Worm (Caenorhabditis elegans) whole organism, late embryonic: ENCODE data around the gene gpc-1.

Experiments used
- pag-3 ChIP-seq: sonication (generic microtip); optimal IDR thresholded peaks from 2 replicates; lab custom pipeline; 2016; ENCODE audit warnings: missing compliant biosample characterization, missing genetic modification characterization, borderline replicate concordance
- pha-4 ChIP-seq: fragments of 150-350 bp; optimal IDR thresholded peaks from 2 replicates; lab custom pipeline; 2018; ENCODE audit warnings: missing biosample characterization, missing genetic modification reagents, missing genetic modification characterization

DNA sequence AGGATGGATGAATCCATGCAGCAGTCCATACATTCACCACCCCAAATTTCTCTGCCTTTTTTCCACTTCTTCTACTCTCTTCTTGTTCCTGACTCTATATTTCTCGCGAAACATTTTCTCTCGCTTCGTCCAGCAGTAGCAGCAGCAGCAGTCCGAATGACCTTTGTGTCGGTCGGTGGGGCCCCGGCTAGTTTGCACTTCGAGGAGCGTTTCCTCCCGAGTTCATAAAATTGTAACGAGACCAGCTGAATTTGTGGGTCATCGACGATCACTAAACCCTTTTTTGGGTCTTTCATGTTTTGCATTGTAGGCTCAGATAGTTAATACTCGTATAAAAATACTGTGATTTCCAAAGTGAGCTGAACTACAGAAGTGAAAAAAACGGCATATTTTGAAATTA is 19.0 kb upstream of the gpc-1 start:
- no peak for TF ChIP-seq pag-3 (tag; lab: Kevin White, UChicago)
- TF ChIP-seq pha-4 (tag; lab: Kevin White, UChicago): no peak
